Worm (Caenorhabditis elegans) whole organism, L2 larva: Measurements from ENCODE around the gene fkh-7.

Experiments
- C34F6.9 ChIP-seq: fragments of 150-350 bp; optimal IDR thresholded peaks from 2 replicates; lab custom pipeline; 2014; ENCODE audit warnings: missing biosample characterization, missing genetic modification characterization
- F13H6.1 ChIP-seq: sonication (generic microtip); optimal IDR thresholded peaks from 2 replicates; lab custom pipeline; 2016; ENCODE audit warnings: missing genetic modification characterization, missing compliant biosample characterization
- R02D3.7 ChIP-seq: fragments of 150-350 bp; optimal IDR thresholded peaks from 2 replicates; lab custom pipeline; 2014; ENCODE audit warnings: missing biosample characterization, missing genetic modification characterization
- Y55F3AM.14 ChIP-seq: fragments of 200-800 bp; sonication (Bioruptor generic); optimal IDR thresholded peaks from 2 replicates; lab custom pipeline; 2018; ENCODE audit warnings: mild to moderate bottlenecking, missing genetic modification characterization, missing compliant biosample characterization
- ZK546.5 ChIP-seq: sonication (generic microtip); optimal IDR thresholded peaks from 2 replicates; lab custom pipeline; 2017; ENCODE audit warnings: missing biosample characterization, missing genetic modification characterization
- alr-1 ChIP-seq: fragments of 150-350 bp; optimal IDR thresholded peaks from 2 replicates; lab custom pipeline; 2014; ENCODE audit warnings: missing biosample characterization, missing genetic modification characterization
- aly-2 ChIP-seq: fragments of 150-350 bp; optimal IDR thresholded peaks from 2 replicates; lab custom pipeline; 2014; ENCODE audit warnings: missing biosample characterization, missing genetic modification characterization
- ama-1 ChIP-seq: fragments of 150-350 bp; optimal IDR thresholded peaks from 2 replicates; lab custom pipeline; 2018; ENCODE audit warnings: inconsistent platforms
- blmp-1 ChIP-seq: sonication (generic microtip); optimal IDR thresholded peaks from 2 replicates; lab custom pipeline; 2017; ENCODE audit warnings: missing genetic modification characterization, mild to moderate bottlenecking, missing compliant biosample characterization, antibody characterized with exemption, moderate library complexity; ENCODE audit not compliant: insufficient read depth
- ceh-16 ChIP-seq: fragments of 150-350 bp; optimal IDR thresholded peaks from 2 replicates; lab custom pipeline; 2014; ENCODE audit warnings: missing biosample characterization, missing genetic modification characterization
- ceh-82 ChIP-seq: fragments of 150-350 bp; optimal IDR thresholded peaks from 2 replicates; lab custom pipeline; 2014; ENCODE audit warnings: missing biosample characterization, missing genetic modification characterization
- crh-2 ChIP-seq: sonication (generic microtip); optimal IDR thresholded peaks from 2 replicates; lab custom pipeline; 2017; ENCODE audit warnings: missing biosample characterization, missing genetic modification characterization
- dmd-4 ChIP-seq: sonication (generic microtip); optimal IDR thresholded peaks from 2 replicates; lab custom pipeline; 2017; ENCODE audit warnings: missing biosample characterization, missing genetic modification characterization
- egl-27 ChIP-seq: sonication (generic microtip); optimal IDR thresholded peaks from 3 replicates; lab custom pipeline; 2017; ENCODE audit warnings: missing biosample characterization, missing genetic modification reagents, missing genetic modification characterization
- elt-1 ChIP-seq: fragments of 150-350 bp; optimal IDR thresholded peaks from 2 replicates; lab custom pipeline; 2014; ENCODE audit warnings: missing biosample characterization, missing genetic modification characterization
- elt-3 ChIP-seq: sonication (generic microtip); optimal IDR thresholded peaks from 2 replicates; lab custom pipeline; 2017; ENCODE audit warnings: missing biosample characterization, missing genetic modification characterization
- fos-1 ChIP-seq: fragments of 150-350 bp; optimal IDR thresholded peaks from 2 replicates; lab custom pipeline; 2014; ENCODE audit warnings: missing biosample characterization, missing genetic modification characterization
- gmeb-1 ChIP-seq: fragments of 150-350 bp; optimal IDR thresholded peaks from 2 replicates; lab custom pipeline; 2014; ENCODE audit warnings: missing biosample characterization, missing genetic modification characterization
- lin-11 ChIP-seq: fragments of 150-350 bp; sonication (generic microtip); optimal IDR thresholded peaks from 2 replicates; lab custom pipeline; 2014; ENCODE audit warnings: missing biosample characterization, missing genetic modification characterization, inconsistent platforms, mixed read lengths
- lsy-2 ChIP-seq, 2 experiments: fragments of 150-350 bp in 1 of 2; sonication (generic microtip) in 1 of 2; optimal IDR thresholded peaks; 2 replicates each; lab custom pipeline; 2014 to 2017; ENCODE audit warnings: missing biosample characterization in 2 of 2, missing genetic modification characterization in 2 of 2
- mab-5 ChIP-seq: fragments of 150-350 bp; optimal IDR thresholded peaks from 2 replicates; lab custom pipeline; 2014; ENCODE audit warnings: missing biosample characterization, missing genetic modification characterization
- mbf-1 ChIP-seq: sonication (generic microtip); optimal IDR thresholded peaks from 2 replicates; lab custom pipeline; 2017; ENCODE audit warnings: missing biosample characterization, missing genetic modification characterization
- mdl-1 ChIP-seq, 2 experiments: fragments of 150-350 bp in 1 of 2; sonication (generic microtip) in 1 of 2; optimal IDR thresholded peaks; 2 replicates each; lab custom pipeline; 2017; ENCODE audit warnings: missing biosample characterization in 2 of 2, missing genetic modification characterization in 2 of 2
- nhr-10 ChIP-seq: sonication (generic microtip); optimal IDR thresholded peaks from 2 replicates; lab custom pipeline; 2017; ENCODE audit warnings: missing biosample characterization, missing genetic modification characterization
- nhr-11 ChIP-seq: fragments of 150-350 bp; optimal IDR thresholded peaks from 2 replicates; lab custom pipeline; 2014; ENCODE audit warnings: missing biosample characterization, missing genetic modification characterization
- nhr-12 ChIP-seq: fragments of 150-350 bp; optimal IDR thresholded peaks from 2 replicates; lab custom pipeline; 2014; ENCODE audit warnings: missing biosample characterization, missing genetic modification characterization
- nhr-129 ChIP-seq: fragments of 150-350 bp; optimal IDR thresholded peaks from 2 replicates; lab custom pipeline; 2014; ENCODE audit warnings: missing biosample characterization, missing genetic modification characterization
- nhr-237 ChIP-seq: fragments of 150-350 bp; optimal IDR thresholded peaks from 2 replicates; lab custom pipeline; 2014; ENCODE audit warnings: missing biosample characterization, missing genetic modification characterization
- nhr-25 ChIP-seq: fragments of 150-350 bp; sonication (generic microtip); optimal IDR thresholded peaks from 3 replicates; lab custom pipeline; 2014; ENCODE audit warnings: missing biosample characterization, missing genetic modification characterization
- nhr-77 ChIP-seq: fragments of 150-350 bp; optimal IDR thresholded peaks from 2 replicates; lab custom pipeline; 2014; ENCODE audit warnings: missing biosample characterization, missing genetic modification characterization
- peb-1 ChIP-seq: fragments of 150-350 bp; optimal IDR thresholded peaks from 2 replicates; lab custom pipeline; 2014; ENCODE audit warnings: missing biosample characterization, missing genetic modification characterization
- sma-3 ChIP-seq: sonication (generic microtip); optimal IDR thresholded peaks from 2 replicates; lab custom pipeline; 2016; ENCODE audit warnings: missing genetic modification reagents, missing genetic modification characterization, missing compliant biosample characterization
- sma-9 ChIP-seq, 2 experiments: fragments of 150-350 bp in 1 of 2; sonication (generic microtip) in 1 of 2; optimal IDR thresholded peaks; 2 replicates each; lab custom pipeline; 2014 to 2016; ENCODE audit warnings: missing genetic modification characterization in 2 of 2, mild to moderate bottlenecking in 1 of 2, missing biosample characterization in 1 of 2, missing compliant biosample characterization in 1 of 2, missing genetic modification reagents in 1 of 2, moderate library complexity in 1 of 2
- snpc-4 ChIP-seq: fragments of 150-350 bp; optimal IDR thresholded peaks from 2 replicates; lab custom pipeline; 2014; ENCODE audit warnings: missing biosample characterization, missing genetic modification characterization
- unc-39 ChIP-seq: fragments of 150-350 bp; optimal IDR thresholded peaks from 2 replicates; lab custom pipeline; 2014; ENCODE audit warnings: missing biosample characterization, missing genetic modification characterization
- unc-55 ChIP-seq: fragments of 150-350 bp; sonication (generic microtip); optimal IDR thresholded peaks from 3 replicates; lab custom pipeline; 2014; ENCODE audit warnings: missing biosample characterization, missing genetic modification reagents, missing genetic modification characterization
- unc-62 ChIP-seq: fragments of 150-350 bp; optimal IDR thresholded peaks from 2 replicates; lab custom pipeline; 2014; ENCODE audit warnings: missing biosample characterization, missing genetic modification reagents, missing genetic modification characterization
- ztf-1 ChIP-seq: fragments of 200-800 bp; sonication (Bioruptor generic); conservative IDR thresholded peaks from 2 replicates; pipeline ENCODE4 v1.3.6; 2022; ENCODE audit warnings: missing genetic modification characterization, missing compliant biosample characterization
- ztf-11 ChIP-seq: sonication (generic microtip); optimal IDR thresholded peaks from 2 replicates; lab custom pipeline; 2017; ENCODE audit warnings: missing biosample characterization, missing genetic modification characterization
- ztf-4 ChIP-seq: fragments of 150-350 bp; optimal IDR thresholded peaks from 2 replicates; lab custom pipeline; 2014; ENCODE audit warnings: missing biosample characterization, missing genetic modification characterization

fkh-7 gene

DNA sequence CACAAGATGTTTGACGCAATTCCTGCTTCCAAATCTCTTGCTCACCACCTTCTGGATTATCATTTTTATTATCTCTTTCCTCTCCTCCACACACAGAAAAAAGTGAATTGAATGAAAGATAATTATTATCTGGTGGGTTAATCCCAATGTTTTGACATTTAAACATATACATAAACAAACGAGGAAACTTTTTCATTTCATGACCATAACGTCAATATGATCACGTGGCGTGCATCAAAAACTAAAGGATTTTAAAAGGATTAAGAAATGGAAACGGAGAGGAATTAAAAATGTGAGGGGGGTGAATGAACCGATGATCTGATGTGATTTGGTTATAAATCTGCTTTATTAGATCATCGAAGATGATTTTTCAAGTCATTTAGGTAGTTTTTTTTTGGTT is 11.1 kb downstream of the fkh-7 start:
- TF ChIP-seq ztf-11 (no peak), dmd-4 (tag; lab: Kevin White, UChicago) (peak; percentile 2), ztf-1 (GFP tag; lab: Robert Waterston, UW) (no peak), ztf-4 (peak; percentile 6), blmp-1 (tag; lab: Kevin White, UChicago) (no peak)

DNA sequence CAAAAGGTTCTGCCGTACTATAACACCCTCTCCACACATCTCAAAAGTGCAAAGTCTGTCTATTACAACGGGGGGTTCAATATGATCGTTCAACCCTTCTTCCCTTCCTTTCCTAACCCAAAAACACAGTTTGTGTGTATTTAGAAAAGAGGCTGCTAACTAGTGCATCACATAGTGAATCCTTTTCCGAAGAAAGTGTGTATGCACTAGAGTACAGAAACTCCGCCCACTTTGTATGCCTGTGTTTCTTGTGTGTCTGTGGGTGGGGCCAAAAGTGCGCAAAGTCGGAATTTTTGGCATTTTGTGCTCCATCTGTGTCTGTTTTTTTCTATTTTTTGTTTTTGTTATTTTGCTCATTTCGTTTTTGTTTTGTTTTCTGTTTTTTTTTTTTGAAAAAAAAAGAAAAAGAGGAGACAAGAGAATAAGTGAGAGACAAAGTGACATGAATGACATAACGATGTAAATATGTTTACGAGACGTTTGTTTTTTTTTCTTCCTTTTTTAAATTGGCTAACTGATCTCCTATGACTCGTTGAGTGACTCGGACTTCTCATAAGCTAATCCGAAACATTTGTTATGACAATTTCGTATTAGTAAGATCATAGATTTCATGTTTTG is 14.1 kb downstream of the fkh-7 start:
- TF ChIP-seq alr-1 (tag; lab: Kevin White, UChicago) (no peak), egl-27 (tag; lab: Kevin White, UChicago) (peak; percentile 14), nhr-77 (tag; lab: Kevin White, UChicago) (no peak), nhr-11 (no peak), F13H6.1 (tag; lab: Kevin White, UChicago) (peak; percentile 9), elt-1 (tag; lab: Kevin White, UChicago) (no peak), Y55F3AM.14 (GFP tag; lab: Kevin White, UChicago) (no peak), ztf-1 (GFP tag; lab: Robert Waterston, UW) (no peak), ceh-16 (tag; lab: Kevin White, UChicago) (no peak), unc-62 (no peak), C34F6.9 (peak; percentile 41), ZK546.5 (tag; lab: Kevin White, UChicago) (no peak), nhr-129 (tag; lab: Kevin White, UChicago) (peak; percentile 70)

DNA sequence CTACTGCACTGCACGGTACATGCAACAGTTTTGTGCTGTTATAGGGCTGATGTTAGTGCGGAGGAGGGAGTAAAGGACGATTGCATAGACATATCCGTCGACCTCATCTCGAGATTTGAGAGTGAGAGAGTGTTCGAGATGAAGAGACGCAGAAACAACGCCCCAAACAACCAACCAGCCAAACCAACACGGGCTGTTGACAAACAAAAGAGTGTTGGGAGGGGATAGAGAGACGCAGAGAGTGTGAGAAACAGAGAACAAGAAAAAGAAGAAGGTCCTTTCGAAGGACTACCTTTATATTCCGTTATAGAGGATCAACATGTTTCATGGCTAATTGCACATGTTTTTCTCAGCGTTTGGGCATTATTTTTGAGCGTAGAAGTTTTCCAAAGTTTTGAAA is 15.8 kb downstream of the fkh-7 start:
- TF ChIP-seq Y55F3AM.14 (GFP tag; lab: Kevin White, UChicago) (no peak), egl-27 (tag; lab: Kevin White, UChicago) (peak; percentile 54), nhr-129 (tag; lab: Kevin White, UChicago) (peak; percentile 77), sma-9 (GFP tag; optimal IDR thresholded peaks at IDR 0.05; lab: Kevin White, UChicago) (peak; percentile 65), sma-9 (tag; optimal IDR thresholded peaks at IDR 0.05; lab: Kevin White, UChicago) (no peak), F13H6.1 (tag; lab: Kevin White, UChicago) (peak; percentile 75), lsy-2 (tag; optimal IDR thresholded peaks at IDR 0.05; lab: Kevin White, UChicago) (peak in 1 of 2 experiments; percentile 62), crh-2 (tag; lab: Kevin White, UChicago) (peak; percentile 43), fos-1 (no peak), C34F6.9 (peak; percentile 64), unc-62 (no peak), ama-1 (lab: Kevin White, UChicago) (no peak)

DNA sequence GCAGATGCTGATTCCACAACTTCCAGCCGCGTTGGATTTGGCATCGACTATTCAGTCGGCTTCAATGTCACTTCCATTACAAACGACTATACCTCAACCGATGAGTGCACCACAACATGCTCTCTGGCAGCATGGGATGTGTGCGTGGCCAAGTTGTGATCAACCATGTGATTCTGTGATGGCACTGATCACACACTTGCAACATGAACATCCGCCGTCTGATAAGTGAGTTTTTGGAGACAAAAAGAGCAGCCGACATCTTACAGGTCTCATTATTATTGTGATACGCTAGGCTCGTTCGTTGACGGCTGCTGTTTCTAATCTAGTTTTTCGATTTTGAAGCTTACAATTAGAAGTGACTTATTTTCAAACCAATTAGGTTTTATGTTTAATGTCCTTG is 17.9 kb downstream of the fkh-7 start:
- TF ChIP-seq nhr-11 (no peak), unc-39 (no peak), snpc-4 (peak; percentile 48), nhr-129 (tag; lab: Kevin White, UChicago) (peak; percentile 31)

DNA sequence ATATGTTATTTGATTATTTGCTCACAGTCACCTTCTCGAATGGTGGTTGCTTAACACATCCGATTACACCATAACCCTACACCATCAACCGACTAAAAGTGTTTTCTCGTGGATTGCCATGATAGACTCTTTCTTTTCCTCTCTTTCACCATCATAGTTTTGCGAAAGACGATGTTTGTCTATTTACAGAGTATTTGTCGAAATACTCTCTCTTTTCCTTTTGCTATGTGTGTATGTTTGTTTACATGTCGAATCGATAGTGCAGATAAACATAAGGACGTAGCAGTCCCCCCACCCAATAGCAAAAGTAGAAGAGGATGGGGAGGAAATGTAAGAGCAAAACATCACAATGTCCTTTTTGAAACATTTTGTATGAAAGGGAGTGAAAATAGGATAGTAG is 18.8 kb downstream of the fkh-7 start:
- peak; percentile 53 for TF ChIP-seq sma-9 (GFP tag; optimal IDR thresholded peaks at IDR 0.05; lab: Kevin White, UChicago)
- no peak for TF ChIP-seq sma-9 (tag; optimal IDR thresholded peaks at IDR 0.05; lab: Kevin White, UChicago)
- no peak for TF ChIP-seq peb-1
- no peak for TF ChIP-seq sma-3 (GFP tag; lab: Kevin White, UChicago)
- TF ChIP-seq nhr-12, result no peak
- TF ChIP-seq aly-2 (tag; lab: Kevin White, UChicago), result no peak
- TF ChIP-seq dmd-4 (tag; lab: Kevin White, UChicago), result no peak
- TF ChIP-seq mab-5 (tag; lab: Kevin White, UChicago), result no peak
- no peak for TF ChIP-seq unc-39
- no peak for TF ChIP-seq blmp-1 (tag; lab: Kevin White, UChicago)
- no peak for TF ChIP-seq crh-2 (tag; lab: Kevin White, UChicago)
- no peak for TF ChIP-seq elt-3 (tag; lab: Kevin White, UChicago)
- TF ChIP-seq mbf-1, result no peak
- TF ChIP-seq gmeb-1, result no peak
- no peak for TF ChIP-seq unc-55 (GFP tag; lab: Kevin White, UChicago)
- no peak for TF ChIP-seq ceh-82 (tag; lab: Kevin White, UChicago)
- no peak for TF ChIP-seq nhr-237
- TF ChIP-seq ztf-1 (GFP tag; lab: Robert Waterston, UW), result no peak
- TF ChIP-seq C34F6.9, result no peak
- TF ChIP-seq nhr-10 (tag; lab: Kevin White, UChicago), result no peak
- no peak for TF ChIP-seq mdl-1 (tag; optimal IDR thresholded peaks at IDR 0.05; lab: Kevin White, UChicago)
- peak; percentile 75 for TF ChIP-seq nhr-129 (tag; lab: Kevin White, UChicago)
- peak in 1 of 2 experiments; percentile 4 for TF ChIP-seq lsy-2 (tag; optimal IDR thresholded peaks at IDR 0.05; lab: Kevin White, UChicago)
- TF ChIP-seq lin-11 (tag; lab: Kevin White, UChicago), result no peak
- peak; percentile 74 for TF ChIP-seq F13H6.1 (tag; lab: Kevin White, UChicago)
- TF ChIP-seq Y55F3AM.14 (GFP tag; lab: Kevin White, UChicago), result no peak
- no peak for TF ChIP-seq R02D3.7
- TF ChIP-seq alr-1 (tag; lab: Kevin White, UChicago), result no peak
- no peak for TF ChIP-seq ztf-11
- TF ChIP-seq nhr-25 (tag; lab: Kevin White, UChicago), result no peak
- TF ChIP-seq, all 48 proteins: peak for 4
